Worm (Caenorhabditis elegans) whole organism, L2 larva: ENCODE measurements around the gene cdr-1.
A peak's percentile ranks its signal among the peaks of the same experiment; 100 is the strongest.

Experiments
- C34F6.9 ChIP-seq: fragments of 150-350 bp; optimal IDR thresholded peaks from 2 replicates; lab custom pipeline; 2014; ENCODE audit warnings: missing biosample characterization, missing genetic modification characterization
- F13H6.1 ChIP-seq: sonication (generic microtip); optimal IDR thresholded peaks from 2 replicates; lab custom pipeline; 2016; ENCODE audit warnings: missing genetic modification characterization, missing compliant biosample characterization
- R02D3.7 ChIP-seq: fragments of 150-350 bp; optimal IDR thresholded peaks from 2 replicates; lab custom pipeline; 2014; ENCODE audit warnings: missing biosample characterization, missing genetic modification characterization
- aly-2 ChIP-seq: fragments of 150-350 bp; optimal IDR thresholded peaks from 2 replicates; lab custom pipeline; 2014; ENCODE audit warnings: missing biosample characterization, missing genetic modification characterization
- ama-1 ChIP-seq: fragments of 150-350 bp; optimal IDR thresholded peaks from 2 replicates; lab custom pipeline; 2018; ENCODE audit warnings: inconsistent platforms
- blmp-1 ChIP-seq: sonication (generic microtip); optimal IDR thresholded peaks from 2 replicates; lab custom pipeline; 2017; ENCODE audit warnings: missing genetic modification characterization, mild to moderate bottlenecking, missing compliant biosample characterization, antibody characterized with exemption, moderate library complexity; ENCODE audit not compliant: insufficient read depth
- ceh-16 ChIP-seq: fragments of 150-350 bp; optimal IDR thresholded peaks from 2 replicates; lab custom pipeline; 2014; ENCODE audit warnings: missing biosample characterization, missing genetic modification characterization
- dmd-4 ChIP-seq: sonication (generic microtip); optimal IDR thresholded peaks from 2 replicates; lab custom pipeline; 2017; ENCODE audit warnings: missing biosample characterization, missing genetic modification characterization
- egl-27 ChIP-seq: sonication (generic microtip); optimal IDR thresholded peaks from 3 replicates; lab custom pipeline; 2017; ENCODE audit warnings: missing biosample characterization, missing genetic modification reagents, missing genetic modification characterization
- fos-1 ChIP-seq: fragments of 150-350 bp; optimal IDR thresholded peaks from 2 replicates; lab custom pipeline; 2014; ENCODE audit warnings: missing biosample characterization, missing genetic modification characterization
- gmeb-1 ChIP-seq: fragments of 150-350 bp; optimal IDR thresholded peaks from 2 replicates; lab custom pipeline; 2014; ENCODE audit warnings: missing biosample characterization, missing genetic modification characterization
- lin-11 ChIP-seq: fragments of 150-350 bp; sonication (generic microtip); optimal IDR thresholded peaks from 2 replicates; lab custom pipeline; 2014; ENCODE audit warnings: missing biosample characterization, missing genetic modification characterization, inconsistent platforms, mixed read lengths
- lin-13 ChIP-seq: fragments of 150-350 bp; optimal IDR thresholded peaks from 2 replicates; lab custom pipeline; 2014; ENCODE audit warnings: missing biosample characterization, missing genetic modification reagents, missing genetic modification characterization
- lsy-2 ChIP-seq, 2 experiments: fragments of 150-350 bp in 1 of 2; sonication (generic microtip) in 1 of 2; optimal IDR thresholded peaks; 2 replicates each; lab custom pipeline; 2014 to 2017; ENCODE audit warnings: missing biosample characterization in 2 of 2, missing genetic modification characterization in 2 of 2
- mdl-1 ChIP-seq, 2 experiments: fragments of 150-350 bp in 1 of 2; sonication (generic microtip) in 1 of 2; optimal IDR thresholded peaks; 2 replicates each; lab custom pipeline; 2017; ENCODE audit warnings: missing biosample characterization in 2 of 2, missing genetic modification characterization in 2 of 2
- nhr-129 ChIP-seq: fragments of 150-350 bp; optimal IDR thresholded peaks from 2 replicates; lab custom pipeline; 2014; ENCODE audit warnings: missing biosample characterization, missing genetic modification characterization
- nhr-237 ChIP-seq: fragments of 150-350 bp; optimal IDR thresholded peaks from 2 replicates; lab custom pipeline; 2014; ENCODE audit warnings: missing biosample characterization, missing genetic modification characterization
- nhr-25 ChIP-seq: fragments of 150-350 bp; sonication (generic microtip); optimal IDR thresholded peaks from 3 replicates; lab custom pipeline; 2014; ENCODE audit warnings: missing biosample characterization, missing genetic modification characterization
- nhr-77 ChIP-seq: fragments of 150-350 bp; optimal IDR thresholded peaks from 2 replicates; lab custom pipeline; 2014; ENCODE audit warnings: missing biosample characterization, missing genetic modification characterization
- peb-1 ChIP-seq: fragments of 150-350 bp; optimal IDR thresholded peaks from 2 replicates; lab custom pipeline; 2014; ENCODE audit warnings: missing biosample characterization, missing genetic modification characterization
- sem-4 ChIP-seq: fragments of 150-350 bp; optimal IDR thresholded peaks from 2 replicates; lab custom pipeline; 2014; ENCODE audit warnings: missing biosample characterization, missing genetic modification reagents, missing genetic modification characterization
- sma-9 ChIP-seq, 2 experiments: fragments of 150-350 bp in 1 of 2; sonication (generic microtip) in 1 of 2; optimal IDR thresholded peaks; 2 replicates each; lab custom pipeline; 2014 to 2016; ENCODE audit warnings: missing genetic modification characterization in 2 of 2, mild to moderate bottlenecking in 1 of 2, missing biosample characterization in 1 of 2, missing compliant biosample characterization in 1 of 2, missing genetic modification reagents in 1 of 2, moderate library complexity in 1 of 2
- snpc-4 ChIP-seq: fragments of 150-350 bp; optimal IDR thresholded peaks from 2 replicates; lab custom pipeline; 2014; ENCODE audit warnings: missing biosample characterization, missing genetic modification characterization
- unc-39 ChIP-seq: fragments of 150-350 bp; optimal IDR thresholded peaks from 2 replicates; lab custom pipeline; 2014; ENCODE audit warnings: missing biosample characterization, missing genetic modification characterization
- unc-62 ChIP-seq: fragments of 150-350 bp; optimal IDR thresholded peaks from 2 replicates; lab custom pipeline; 2014; ENCODE audit warnings: missing biosample characterization, missing genetic modification reagents, missing genetic modification characterization
- zag-1 ChIP-seq: fragments of 150-350 bp; optimal IDR thresholded peaks from 2 replicates; lab custom pipeline; 2014; ENCODE audit warnings: missing biosample characterization, missing genetic modification characterization
- ztf-1 ChIP-seq: fragments of 200-800 bp; sonication (Bioruptor generic); conservative IDR thresholded peaks from 2 replicates; pipeline ENCODE4 v1.3.6; 2022; ENCODE audit warnings: missing genetic modification characterization, missing compliant biosample characterization
- ztf-11 ChIP-seq: sonication (generic microtip); optimal IDR thresholded peaks from 2 replicates; lab custom pipeline; 2017; ENCODE audit warnings: missing biosample characterization, missing genetic modification characterization
- ztf-4 ChIP-seq: fragments of 150-350 bp; optimal IDR thresholded peaks from 2 replicates; lab custom pipeline; 2014; ENCODE audit warnings: missing biosample characterization, missing genetic modification characterization

cdr-1 gene

DNA sequence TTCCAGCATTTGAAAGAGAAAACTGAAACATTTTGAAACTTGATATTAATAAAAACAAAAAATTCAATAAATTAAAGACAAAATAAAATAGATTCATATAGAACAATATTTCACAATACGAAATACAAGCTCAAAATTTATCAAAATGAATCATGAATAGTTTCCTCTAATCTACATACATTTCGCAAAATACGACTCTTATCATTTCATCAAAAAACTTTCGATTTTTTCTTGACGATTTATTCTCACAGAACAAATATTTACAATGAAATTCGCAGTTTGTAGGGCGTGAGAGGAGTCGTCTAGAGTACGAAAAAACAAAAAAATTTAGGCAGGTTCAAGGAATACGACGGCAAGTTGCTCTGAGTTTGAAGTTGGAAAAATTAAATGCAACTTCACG, 31.0 kb upstream of the cdr-1 start:
- no peak for TF ChIP-seq egl-27
- TF ChIP-seq fos-1 (tag; lab: Kevin White, UChicago): peak; percentile 88
- TF ChIP-seq snpc-4 (tag; lab: Kevin White, UChicago): no peak

ce11 chrV:15891279-15891678, 29.8 kb upstream of the cdr-1 start:
- TF ChIP-seq nhr-129 (tag; lab: Kevin White, UChicago) (no peak), fos-1 (tag; lab: Kevin White, UChicago) (peak; percentile 84), sma-9 (GFP tag; optimal IDR thresholded peaks at IDR 0.05; lab: Kevin White, UChicago) (peak; percentile 10), sma-9 (tag; optimal IDR thresholded peaks at IDR 0.05; lab: Kevin White, UChicago) (no peak), nhr-237 (tag; lab: Kevin White, UChicago) (no peak), aly-2 (no peak), blmp-1 (tag; lab: Kevin White, UChicago) (no peak)

- TF ChIP-seq nhr-25 (tag; lab: Kevin White, UChicago): no peak
- TF ChIP-seq fos-1 (tag; lab: Kevin White, UChicago): no peak
- no peak for TF ChIP-seq ztf-11 (tag; lab: Kevin White, UChicago)
- TF ChIP-seq C34F6.9 (tag; lab: Kevin White, UChicago): no peak
- TF ChIP-seq aly-2: no peak
- no peak for TF ChIP-seq lsy-2 (tag; optimal IDR thresholded peaks at IDR 0.05; lab: Kevin White, UChicago)
- no peak for TF ChIP-seq blmp-1 (tag; lab: Kevin White, UChicago)
- TF ChIP-seq dmd-4 (tag; lab: Kevin White, UChicago): no peak
- no peak for TF ChIP-seq mdl-1 (tag; optimal IDR thresholded peaks at IDR 0.05; lab: Kevin White, UChicago)
- TF ChIP-seq ama-1 (lab: Kevin White, UChicago): no peak
- no peak for TF ChIP-seq nhr-129 (tag; lab: Kevin White, UChicago)
- TF ChIP-seq zag-1 (tag; lab: Kevin White, UChicago): no peak
- no peak for TF ChIP-seq ztf-1 (GFP tag; lab: Robert Waterston, UW)
- TF ChIP-seq peb-1 (tag; lab: Kevin White, UChicago): no peak
- no peak for TF ChIP-seq unc-62 (GFP tag; lab: Kevin White, UChicago)
- TF ChIP-seq snpc-4 (tag; lab: Kevin White, UChicago): no peak
These were observed 29.3 kb upstream of the cdr-1 start, which contains the start of gene T06C12.12 for ce11 chrV:15891761-15892160. Gene T06C12.12 (plus strand): TSS chrV:15892061.

- TF ChIP-seq lin-13 (GFP tag; lab: Kevin White, UChicago) (no peak), blmp-1 (tag; lab: Kevin White, UChicago) (no peak), ceh-16 (tag; lab: Kevin White, UChicago) (no peak), unc-62 (GFP tag; lab: Kevin White, UChicago) (no peak), sem-4 (tag; lab: Kevin White, UChicago) (no peak), F13H6.1 (tag; lab: Kevin White, UChicago) (no peak), egl-27 (no peak), gmeb-1 (no peak), R02D3.7 (tag; lab: Kevin White, UChicago) (no peak)
These were observed 28.4 kb upstream of the cdr-1 start, which contains the start of gene T06C12.11 for ce11 chrV:15892696-15893095. Gene T06C12.11 (plus strand): TSS chrV:15892996.

ce11 chrV:15896671-15897070, 24.4 kb upstream of the cdr-1 start, which contains the start of gene nhr-213:
Gene nhr-213 (minus strand): TSS chrV:15896771.
- TF ChIP-seq unc-62 (GFP tag; lab: Kevin White, UChicago): no peak
- no peak for TF ChIP-seq ama-1 (lab: Kevin White, UChicago)
- TF ChIP-seq lsy-2 (tag; optimal IDR thresholded peaks at IDR 0.05; lab: Kevin White, UChicago): no peak
- no peak for TF ChIP-seq ztf-4 (tag; lab: Kevin White, UChicago)

DNA sequence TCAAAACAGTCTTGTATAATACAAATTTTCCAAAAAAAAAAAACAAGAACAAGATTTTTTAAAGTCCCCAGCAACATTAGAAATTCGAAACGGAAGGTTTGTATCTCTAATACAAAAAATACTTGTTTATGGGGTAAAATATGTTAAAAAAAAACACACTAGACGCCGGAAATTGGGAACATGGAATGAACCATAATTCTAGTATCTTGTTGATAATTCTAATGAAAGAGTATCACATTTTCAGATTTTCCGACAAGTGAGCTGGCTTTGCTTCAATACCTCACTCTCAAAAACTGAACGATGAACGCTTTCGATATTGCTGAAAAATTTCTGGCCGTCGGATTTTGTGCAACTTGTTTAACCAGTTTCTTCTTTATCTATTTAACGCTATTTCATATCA, 23.4 kb upstream of the cdr-1 start, which contains the start of gene str-60:
str-60 (plus strand) TSS at position 301 of the 400 bp plus-strand sequence.
- TF ChIP-seq lsy-2 (tag; optimal IDR thresholded peaks at IDR 0.05; lab: Kevin White, UChicago) (no peak), nhr-77 (tag; lab: Kevin White, UChicago) (no peak), ama-1 (lab: Kevin White, UChicago) (no peak), dmd-4 (tag; lab: Kevin White, UChicago) (no peak)

ce11 chrV:15899696-15900095, 21.4 kb upstream of the cdr-1 start, which contains the start of gene T06C12.14:
Gene T06C12.14 (plus strand): TSS chrV:15899996.
- no peak for TF ChIP-seq unc-39 (tag; lab: Kevin White, UChicago)
- TF ChIP-seq lin-11 (tag; lab: Kevin White, UChicago): no peak
- TF ChIP-seq sma-9 (GFP tag; optimal IDR thresholded peaks at IDR 0.05; lab: Kevin White, UChicago): no peak
- no peak for TF ChIP-seq sma-9 (tag; optimal IDR thresholded peaks at IDR 0.05; lab: Kevin White, UChicago)
- TF ChIP-seq lsy-2 (tag; optimal IDR thresholded peaks at IDR 0.05; lab: Kevin White, UChicago): no peak
- TF ChIP-seq ama-1 (lab: Kevin White, UChicago): no peak
